Worm (Caenorhabditis elegans): ENCODE data around the gene oac-15.

- TF ChIP-seq pes-1 (GFP tag; IDR thresholded peaks at IDR 0.05) = no peak
- no peak for TF ChIP-seq ceh-36 (tag; optimal IDR thresholded peaks at IDR 0.05)
- no peak for TF ChIP-seq aly-1 (tag; optimal IDR thresholded peaks at IDR 0.05)
- no peak for TF ChIP-seq hmbx-1 (tag; optimal IDR thresholded peaks at IDR 0.05)
- no peak for TF ChIP-seq ama-1 (optimal IDR thresholded peaks at IDR 0.05)
These were observed 20.2 kb upstream of the oac-15 start, which contains the start of the genes F21H7.2 and F21H7.12 for ce11 chrV:16229896-16230295.

Measured in whole organism, early embryonic.